Worm (Caenorhabditis elegans) whole organism, young adult: ENCODE measurements around the gene dct-8.
"Not testable (repeated sequence)": the region's sequence is repeated elsewhere in the genome, so short reads cannot be mapped to it uniquely, and the experiment has no call there.

ENCODE experiments used
- B0035.1 ChIP-seq: sonication (generic microtip); optimal IDR thresholded peaks from 2 replicates; lab custom pipeline; 2016; ENCODE audit warnings: missing genetic modification characterization, mild to moderate bottlenecking, missing compliant biosample characterization, missing genotype, missing genetic modification reagents
- C06A6.2 ChIP-seq: fragments of 200-800 bp; sonication (Bioruptor generic); conservative IDR thresholded peaks from 2 replicates; pipeline ENCODE4 v1.3.6; 2022; ENCODE audit warnings: missing genetic modification characterization, missing compliant biosample characterization
- C17E4.6 ChIP-seq: fragments of 200-800 bp; sonication (Bioruptor generic); IDR thresholded peaks from 2 replicates; pipeline ENCODE4 v1.3.6; 2022; ENCODE audit warnings: missing genetic modification reagents, missing genetic modification characterization, missing compliant biosample characterization
- F39B2.1 ChIP-seq: fragments of 200-800 bp; sonication (Bioruptor generic); IDR thresholded peaks from 2 replicates; pipeline ENCODE4 v1.3.6; 2022; ENCODE audit warnings: missing genetic modification reagents, missing genetic modification characterization, missing compliant biosample characterization
- F52B5.7 ChIP-seq: sonication (generic microtip); optimal IDR thresholded peaks from 2 replicates; lab custom pipeline; 2016; ENCODE audit warnings: mild to moderate bottlenecking, missing genetic modification characterization, missing compliant biosample characterization
- Y53F4B.3 ChIP-seq: fragments of 200-800 bp; sonication (Bioruptor generic); IDR thresholded peaks from 2 replicates; pipeline ENCODE4 v1.3.6; 2022; ENCODE audit warnings: missing genetic modification reagents, missing genetic modification characterization, missing compliant biosample characterization
- ZK185.1 ChIP-seq: sonication (generic microtip); optimal IDR thresholded peaks from 2 replicates; lab custom pipeline; 2016; ENCODE audit warnings: mild to moderate bottlenecking, missing genetic modification characterization, missing compliant biosample characterization; ENCODE audit not compliant: poor library complexity, severe bottlenecking
- akir-1 ChIP-seq: fragments of 200-800 bp; sonication (Bioruptor generic); optimal IDR thresholded peaks from 2 replicates; lab custom pipeline; 2018; ENCODE audit warnings: mild to moderate bottlenecking, missing genetic modification characterization, moderate library complexity, missing compliant biosample characterization
- attf-3 ChIP-seq: fragments of 200-800 bp; sonication (Bioruptor generic); conservative IDR thresholded peaks from 2 replicates; pipeline ENCODE4 v1.3.6; 2022; ENCODE audit warnings: missing genetic modification reagents, missing genetic modification characterization, missing compliant biosample characterization
- attf-5 ChIP-seq: fragments of 200-800 bp; sonication (Bioruptor generic); optimal IDR thresholded peaks from 2 replicates; lab custom pipeline; 2018; ENCODE audit warnings: mild to moderate bottlenecking, missing genetic modification characterization, missing compliant biosample characterization
- bed-1 ChIP-seq: fragments of 200-800 bp; sonication (Bioruptor generic); IDR thresholded peaks from 2 replicates; pipeline ENCODE4 v1.3.6; 2022; ENCODE audit warnings: missing genetic modification reagents, missing genetic modification characterization, missing compliant biosample characterization
- ceh-100 ChIP-seq: fragments of 200-800 bp; sonication (Bioruptor generic); IDR thresholded peaks from 2 replicates; pipeline ENCODE4 v1.3.6; 2022; ENCODE audit warnings: missing genetic modification reagents, missing genetic modification characterization, missing compliant biosample characterization
- ceh-79 ChIP-seq: sonication (generic microtip); optimal IDR thresholded peaks from 2 replicates; lab custom pipeline; 2017; ENCODE audit warnings: mild to moderate bottlenecking, missing genetic modification characterization, missing compliant biosample characterization
- dox-1 ChIP-seq: fragments of 200-800 bp; sonication (Bioruptor generic); IDR thresholded peaks from 2 replicates; pipeline ENCODE4 v1.3.6; 2022; ENCODE audit warnings: missing genetic modification reagents, missing genetic modification characterization, missing compliant biosample characterization
- fkh-3 ChIP-seq: sonication (generic microtip); optimal IDR thresholded peaks from 2 replicates; lab custom pipeline; 2016; ENCODE audit warnings: mild to moderate bottlenecking, missing genetic modification characterization, missing compliant biosample characterization
- hrde-1 ChIP-seq: sonication (generic microtip); optimal IDR thresholded peaks from 2 replicates; lab custom pipeline; 2016; ENCODE audit warnings: missing genetic modification characterization, mild to moderate bottlenecking, missing compliant biosample characterization, moderate library complexity, missing genotype, missing genetic modification reagents, borderline replicate concordance
- hsf-1 ChIP-seq: fragments of 200-800 bp; sonication (Bioruptor generic); IDR thresholded peaks from 2 replicates; pipeline ENCODE4 v1.3.6; 2022; ENCODE audit warnings: missing genetic modification reagents, missing genetic modification characterization, missing compliant biosample characterization
- lag-1 ChIP-seq: fragments of 200-800 bp; sonication (Bioruptor generic); IDR thresholded peaks from 2 replicates; pipeline ENCODE4 v1.3.6; 2022; ENCODE audit warnings: missing genetic modification reagents, missing genetic modification characterization, missing compliant biosample characterization
- let-526 ChIP-seq: fragments of 200-800 bp; sonication (Bioruptor generic); IDR thresholded peaks from 2 replicates; pipeline ENCODE4 v1.3.6; 2022; ENCODE audit warnings: missing genetic modification reagents, missing genetic modification characterization, missing compliant biosample characterization
- lin-35 ChIP-seq, 3 experiments: fragments of 150-350 bp in 2 of 3; sonication (generic microtip) in 1 of 3; optimal IDR thresholded peaks; 2 replicates each; lab custom pipeline; 2014 to 2018; ENCODE audit warnings: missing biosample characterization in 3 of 3, missing genetic modification characterization in 3 of 3, missing genetic modification reagents in 3 of 3
- lin-40 ChIP-seq: sonication (generic microtip); optimal IDR thresholded peaks from 2 replicates; lab custom pipeline; 2016; ENCODE audit warnings: missing genetic modification characterization, mild to moderate bottlenecking, missing compliant biosample characterization, missing genotype, missing genetic modification reagents
- lsl-1 ChIP-seq: fragments of 200-800 bp; sonication (Bioruptor generic); optimal IDR thresholded peaks from 2 replicates; lab custom pipeline; 2018; ENCODE audit warnings: mild to moderate bottlenecking, missing genetic modification characterization, moderate library complexity, missing compliant biosample characterization
- madf-8 ChIP-seq: fragments of 200-800 bp; sonication (Bioruptor generic); conservative IDR thresholded peaks from 2 replicates; pipeline ENCODE4 v1.3.6; 2022; ENCODE audit warnings: missing genetic modification reagents, missing genetic modification characterization, missing compliant biosample characterization
- mcd-1 ChIP-seq: fragments of 200-800 bp; sonication (Bioruptor generic); IDR thresholded peaks from 2 replicates; pipeline ENCODE4 v1.3.6; 2022; ENCODE audit warnings: missing genetic modification reagents, missing genetic modification characterization, missing compliant biosample characterization
- mes-4 ChIP-seq: sonication (generic microtip); optimal IDR thresholded peaks from 2 replicates; lab custom pipeline; 2016; ENCODE audit warnings: missing genotype, missing genetic modification characterization, missing compliant biosample characterization
- nfya-1 ChIP-seq: sonication (generic microtip); optimal IDR thresholded peaks from 2 replicates; lab custom pipeline; 2017; ENCODE audit warnings: antibody characterized with exemption, missing compliant biosample characterization, missing genetic modification characterization, borderline replicate concordance; ENCODE audit not compliant: insufficient read depth
- nfya-2 ChIP-seq: fragments of 200-800 bp; sonication (Bioruptor generic); IDR thresholded peaks from 2 replicates; pipeline ENCODE4 v1.3.6; 2022; ENCODE audit warnings: missing genetic modification reagents, missing genetic modification characterization, missing compliant biosample characterization
- nfyb-1 ChIP-seq: fragments of 200-800 bp; sonication (Bioruptor generic); IDR thresholded peaks from 2 replicates; pipeline ENCODE4 v1.3.6; 2022; ENCODE audit warnings: missing genetic modification reagents, missing genetic modification characterization, missing compliant biosample characterization
- nhr-120 ChIP-seq: fragments of 200-800 bp; sonication (Bioruptor generic); IDR thresholded peaks from 2 replicates; pipeline ENCODE4 v1.3.6; 2022; ENCODE audit warnings: missing genetic modification characterization, missing compliant biosample characterization
- nhr-80 ChIP-seq: sonication (generic microtip); optimal IDR thresholded peaks from 2 replicates; lab custom pipeline; 2016; ENCODE audit warnings: missing genetic modification characterization, missing compliant biosample characterization
- pbrm-1 ChIP-seq: fragments of 200-800 bp; sonication (Bioruptor generic); IDR thresholded peaks from 2 replicates; pipeline ENCODE4 v1.3.6; 2022; ENCODE audit warnings: missing genetic modification reagents, missing genetic modification characterization, missing compliant biosample characterization
- snpc-1.1 ChIP-seq: sonication (generic microtip); optimal IDR thresholded peaks from 2 replicates; lab custom pipeline; 2017; ENCODE audit warnings: missing genetic modification characterization, mild to moderate bottlenecking, missing compliant biosample characterization, antibody characterized with exemption, moderate library complexity, missing genotype, missing genetic modification reagents; ENCODE audit not compliant: insufficient read depth
- somi-1 ChIP-seq: fragments of 200-800 bp; sonication (Bioruptor generic); optimal IDR thresholded peaks from 2 replicates; lab custom pipeline; 2018; ENCODE audit warnings: mild to moderate bottlenecking, missing genetic modification characterization, missing compliant biosample characterization
- sptf-2 ChIP-seq: fragments of 200-800 bp; sonication (Bioruptor generic); optimal IDR thresholded peaks from 2 replicates; lab custom pipeline; 2018; ENCODE audit warnings: mild to moderate bottlenecking, missing genetic modification characterization, missing compliant biosample characterization
- tbp1 ChIP-seq: fragments of 200-800 bp; sonication (Bioruptor generic); optimal IDR thresholded peaks from 2 replicates; lab custom pipeline; 2018; ENCODE audit warnings: mild to moderate bottlenecking, missing genetic modification characterization, missing compliant biosample characterization
- tbx-9 ChIP-seq: sonication (generic microtip); optimal IDR thresholded peaks from 2 replicates; lab custom pipeline; 2016; ENCODE audit warnings: borderline replicate concordance, missing genetic modification characterization, inconsistent platforms, missing compliant biosample characterization
- unc-62 ChIP-seq: fragments of 150-350 bp; optimal IDR thresholded peaks from 2 replicates; lab custom pipeline; 2014; ENCODE audit warnings: missing biosample characterization, missing genetic modification reagents, missing genetic modification characterization
- xnd-1 ChIP-seq: sonication (generic microtip); optimal IDR thresholded peaks from 2 replicates; lab custom pipeline; 2016; ENCODE audit warnings: missing genotype, missing genetic modification reagents, missing genetic modification characterization, missing compliant biosample characterization
- zim-3 ChIP-seq: sonication (generic microtip); optimal IDR thresholded peaks from 2 replicates; lab custom pipeline; 2017; ENCODE audit warnings: mild to moderate bottlenecking, missing genetic modification characterization, moderate library complexity, missing compliant biosample characterization
- ztf-22 ChIP-seq: fragments of 200-800 bp; sonication (Bioruptor generic); optimal IDR thresholded peaks from 2 replicates; lab custom pipeline; 2018; ENCODE audit warnings: mild to moderate bottlenecking, missing genetic modification characterization, moderate library complexity, missing compliant biosample characterization

dct-8 gene

DNA sequence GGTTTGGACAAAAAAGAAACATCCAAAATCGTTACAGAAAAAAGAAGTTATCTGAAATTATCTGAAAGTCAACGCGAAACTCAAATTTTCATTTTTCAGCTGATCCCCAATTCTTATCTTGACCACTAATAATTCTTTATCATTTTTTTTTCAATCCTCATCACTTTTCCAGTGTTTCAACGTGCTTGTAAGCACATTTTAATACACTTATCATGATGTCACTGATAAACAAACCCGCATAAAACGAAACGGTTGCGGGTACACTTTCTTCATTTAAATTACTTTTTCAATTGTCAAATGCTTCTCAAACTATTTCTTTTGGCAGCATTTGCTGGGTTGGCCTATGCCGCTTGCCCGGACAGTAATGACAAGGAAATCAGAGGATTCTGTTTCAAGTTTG, 27.0 kb downstream of the dct-8 start, which contains the start of gene clec-67:
TSS of gene clec-67 (plus strand) at position 268 of the 400 bp plus-strand sequence.
- no peak for TF ChIP-seq xnd-1 (tag; lab: Kevin White, UChicago)
- peak; percentile 44 for TF ChIP-seq nhr-80 (tag; lab: Kevin White, UChicago)

ce11 chrIV:3926117-3926516, 31.2 kb downstream of the dct-8 start, which contains the start of gene clec-68:
TSS of gene clec-68 (plus strand) at chrIV:3926417.
- no peak for TF ChIP-seq somi-1 (GFP tag; lab: Kevin White, UChicago)
- no peak for TF ChIP-seq C17E4.6
- no peak for TF ChIP-seq Y53F4B.3 (GFP tag; lab: Robert Waterston, UW)
- TF ChIP-seq tbx-9 (tag; lab: Kevin White, UChicago), result no peak
- no peak for TF ChIP-seq attf-5 (GFP tag; lab: Kevin White, UChicago)
- TF ChIP-seq lsl-1 (GFP tag; lab: Kevin White, UChicago), result no peak
- no peak for TF ChIP-seq mes-4 (tag; lab: Kevin White, UChicago)
- no peak for TF ChIP-seq dox-1 (GFP tag; lab: Robert Waterston, UW)
- no peak for TF ChIP-seq ceh-79 (tag; lab: Kevin White, UChicago)
- TF ChIP-seq B0035.1 (tag; lab: Kevin White, UChicago), result no peak
- no peak for TF ChIP-seq ZK185.1

DNA sequence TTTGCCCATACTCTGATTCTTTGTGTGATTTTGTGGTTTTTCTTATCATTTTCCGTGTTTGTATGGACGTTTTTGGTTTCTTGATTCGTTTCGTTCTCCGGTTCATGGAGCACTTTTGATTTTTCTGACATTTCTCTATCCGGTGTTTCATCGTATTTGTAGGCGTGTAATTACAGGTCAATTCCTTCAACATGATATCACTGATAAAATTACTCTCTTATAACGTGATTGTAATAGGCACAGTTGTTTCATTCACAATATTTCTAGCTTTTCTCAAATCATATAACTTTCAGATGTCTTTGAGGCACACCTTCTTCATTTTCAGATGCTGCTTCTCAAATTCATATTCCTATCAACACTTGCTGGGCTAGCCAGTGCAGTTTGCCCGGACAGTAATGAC, 37.5 kb downstream of the dct-8 start, which contains the start of gene clec-70:
TSS of gene clec-70 (plus strand) at position 301 of the 400 bp plus-strand sequence.
- TF ChIP-seq fkh-3 (tag; lab: Kevin White, UChicago); ceh-100 (GFP tag; lab: Robert Waterston, UW); snpc-1.1 (tag; lab: Kevin White, UChicago): not testable (repeated sequence)
- TF ChIP-seq, all 124 proteins: peak for 0; not testable (repeated sequence) for 124

DNA sequence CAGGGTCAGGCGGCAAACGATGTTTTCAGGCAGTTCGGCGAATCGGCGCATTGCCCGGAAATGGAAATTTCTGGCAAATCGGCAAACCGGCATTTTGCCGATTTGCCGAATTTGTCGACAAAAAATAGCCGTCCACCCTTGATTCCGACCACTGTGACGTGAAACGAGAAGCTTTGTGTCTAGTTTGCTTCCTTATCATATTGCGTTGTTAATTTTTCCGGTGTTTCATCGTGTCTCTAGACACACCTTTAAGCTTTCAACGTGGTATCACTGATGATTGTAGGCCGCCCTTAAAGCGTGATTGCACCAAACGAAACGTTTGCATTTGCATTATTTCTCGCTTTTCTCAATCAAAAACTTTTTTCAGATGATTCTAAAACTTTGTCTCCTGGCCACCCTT, 42.2 kb downstream of the dct-8 start, which contains the start of gene clec-71:
TSS of gene clec-71 (plus strand) at position 362 of the 400 bp plus-strand sequence.
- no peak for TF ChIP-seq lag-1 (GFP tag; lab: Robert Waterston, UW)
- no peak for TF ChIP-seq nfya-2 (GFP tag; lab: Robert Waterston, UW)
- no peak for TF ChIP-seq fkh-3 (tag; lab: Kevin White, UChicago)
- no peak for TF ChIP-seq nhr-80 (tag; lab: Kevin White, UChicago)
- TF ChIP-seq akir-1 (GFP tag; lab: Kevin White, UChicago), result no peak
- no peak for TF ChIP-seq attf-3
- no peak for TF ChIP-seq unc-62 (GFP tag; lab: Kevin White, UChicago)
- TF ChIP-seq nfya-1 (tag; lab: Kevin White, UChicago), result no peak
- no peak for TF ChIP-seq F52B5.7
- TF ChIP-seq nhr-120, result no peak
- no peak for TF ChIP-seq F39B2.1 (GFP tag; lab: Robert Waterston, UW)

- no peak for TF ChIP-seq sptf-2 (GFP tag; lab: Kevin White, UChicago)
- no peak for TF ChIP-seq lin-35 (GFP tag; optimal IDR thresholded peaks at IDR 0.05; lab: Kevin White, UChicago)
- TF ChIP-seq nfyb-1 (GFP tag; lab: Robert Waterston, UW), result no peak
- TF ChIP-seq hsf-1, result no peak
- TF ChIP-seq lin-40 (tag; lab: Kevin White, UChicago), result no peak
- TF ChIP-seq madf-8 (GFP tag; lab: Robert Waterston, UW), result no peak
- TF ChIP-seq ztf-22 (GFP tag; lab: Kevin White, UChicago), result no peak
- no peak for TF ChIP-seq tbx-9 (tag; lab: Kevin White, UChicago)
- no peak for TF ChIP-seq let-526 (GFP tag; lab: Robert Waterston, UW)
- no peak for TF ChIP-seq pbrm-1 (GFP tag; lab: Robert Waterston, UW)
- TF ChIP-seq bed-1, result no peak
- no peak for TF ChIP-seq hrde-1 (tag; lab: Kevin White, UChicago)
- TF ChIP-seq C06A6.2, result no peak
- TF ChIP-seq zim-3 (tag; lab: Kevin White, UChicago), result no peak
- TF ChIP-seq tbp1 (GFP tag; lab: Kevin White, UChicago), result no peak
- TF ChIP-seq mcd-1, result no peak
These were observed 46.9 kb downstream of the dct-8 start, which contains the start of gene clec-174 for ce11 chrIV:3941658-3942328. TSS of gene clec-174 (minus strand) at chrIV:3941708.
